Worm (Caenorhabditis elegans) whole organism, late embryonic: ENCODE data around the gene C45B2.3.

Experiments
- C38D4.7 ChIP-seq: fragments of 200-800 bp; sonication (Bioruptor generic); optimal IDR thresholded peaks from 2 replicates; lab custom pipeline; 2018; ENCODE audit warnings: mild to moderate bottlenecking, missing genetic modification characterization, moderate library complexity, missing compliant biosample characterization
- ahr-1 ChIP-seq: sonication (generic microtip); optimal IDR thresholded peaks from 2 replicates; lab custom pipeline; 2016; ENCODE audit warnings: missing genetic modification characterization, missing compliant biosample characterization
- ama-1 ChIP-seq: fragments of 150-350 bp; optimal IDR thresholded peaks from 2 replicates; lab custom pipeline; 2014
- hlh-6 ChIP-seq: sonication (generic microtip); optimal IDR thresholded peaks from 2 replicates; lab custom pipeline; 2016; ENCODE audit warnings: missing genotype, missing genetic modification characterization, missing compliant biosample characterization
- hlh-8 ChIP-seq: sonication (generic microtip); optimal IDR thresholded peaks from 2 replicates; lab custom pipeline; 2016; ENCODE audit warnings: missing genotype, missing genetic modification characterization, missing compliant biosample characterization
- madf-2 ChIP-seq: sonication (generic microtip); optimal IDR thresholded peaks from 2 replicates; lab custom pipeline; 2017; ENCODE audit warnings: missing genetic modification characterization, missing compliant biosample characterization
- pax-1 ChIP-seq: fragments of 150-350 bp; optimal IDR thresholded peaks from 2 replicates; lab custom pipeline; 2014; ENCODE audit warnings: missing biosample characterization, missing genetic modification characterization
- pha-4 ChIP-seq: fragments of 150-350 bp; optimal IDR thresholded peaks from 2 replicates; lab custom pipeline; 2018; ENCODE audit warnings: missing biosample characterization, missing genetic modification reagents, missing genetic modification characterization
- ref-2 ChIP-seq: sonication (generic microtip); optimal IDR thresholded peaks from 2 replicates; lab custom pipeline; 2016; ENCODE audit warnings: missing genetic modification characterization, missing compliant biosample characterization
- tbx-2 ChIP-seq: sonication (generic microtip); optimal IDR thresholded peaks from 2 replicates; lab custom pipeline; 2016; ENCODE audit warnings: missing genetic modification characterization, missing compliant biosample characterization
- tbx-7 ChIP-seq: sonication (generic microtip); optimal IDR thresholded peaks from 2 replicates; lab custom pipeline; 2016; ENCODE audit warnings: missing genotype, missing genetic modification characterization, missing compliant biosample characterization
- ttx-3 ChIP-seq: sonication (generic microtip); optimal IDR thresholded peaks from 2 replicates; lab custom pipeline; 2016; ENCODE audit warnings: missing genetic modification reagents, missing genetic modification characterization, missing compliant biosample characterization

ce11 chrX:6048508-6048907 is 34.3 kb upstream of the C45B2.3 start, which contains the start of gene pak-1:
- no peak for TF ChIP-seq tbx-7
- no peak for TF ChIP-seq hlh-8 (tag; lab: Kevin White, UChicago)
- TF ChIP-seq madf-2 (tag; lab: Kevin White, UChicago) = no peak
- TF ChIP-seq tbx-2 (tag; lab: Kevin White, UChicago) = no peak
- TF ChIP-seq hlh-6 = no peak
- TF ChIP-seq C38D4.7 = no peak
- no peak for TF ChIP-seq ttx-3 (tag; lab: Kevin White, UChicago)
- TF ChIP-seq pha-4 = no peak
- TF ChIP-seq ahr-1 (tag; lab: Kevin White, UChicago) = no peak
- TF ChIP-seq ref-2 (tag; lab: Kevin White, UChicago) = no peak
- TF ChIP-seq pax-1 (tag; lab: Kevin White, UChicago) = no peak
- TF ChIP-seq ama-1 (lab: Kevin White, UChicago) = no peak
